Fruit fly (Drosophila melanogaster) whole organism, prepupa: ENCODE results near the gene tral.

Experiments
- Blimp-1 ChIP-seq: fragments of 200-800 bp; sonication (Bioruptor generic); optimal IDR thresholded peaks from 3 replicates; lab custom pipeline; 2017; ENCODE audit warnings: missing biosample characterization, missing genetic modification characterization, mild to moderate bottlenecking, moderate library complexity, missing genetic modification reagents
- CG10631 ChIP-seq: fragments of 200-800 bp; sonication (Bioruptor generic); optimal IDR thresholded peaks from 2 replicates; lab custom pipeline; 2016; ENCODE audit warnings: missing biosample characterization, missing genetic modification characterization
- CG11294 ChIP-seq: fragments of 200-800 bp; sonication (Bioruptor generic); IDR thresholded peaks from 2 replicates; pipeline ENCODE4 v1.3.6; 2022; ENCODE audit warnings: missing biosample characterization, missing genetic modification characterization
- CG11902 ChIP-seq: fragments of 200-800 bp; sonication (Bioruptor generic); optimal IDR thresholded peaks from 3 replicates; lab custom pipeline; 2016; ENCODE audit warnings: missing biosample characterization, missing genetic modification characterization
- CG15336 ChIP-seq: fragments of 200-800 bp; sonication (Bioruptor generic); IDR thresholded peaks from 2 replicates; pipeline ENCODE4 v1.3.6; 2022; ENCODE audit warnings: missing biosample characterization, missing genetic modification characterization
- CG16779 ChIP-seq: fragments of 200-800 bp; sonication (Bioruptor generic); optimal IDR thresholded peaks from 3 replicates; lab custom pipeline; 2017; ENCODE audit warnings: missing biosample characterization, mild to moderate bottlenecking, missing genetic modification characterization
- CG31627 ChIP-seq: fragments of 200-800 bp; sonication (Bioruptor generic); optimal IDR thresholded peaks from 3 replicates; lab custom pipeline; 2016; ENCODE audit warnings: missing biosample characterization, missing genetic modification characterization
- CG32006 ChIP-seq: fragments of 200-800 bp; sonication (Bioruptor generic); optimal IDR thresholded peaks from 3 replicates; lab custom pipeline; 2017; ENCODE audit warnings: missing biosample characterization, mild to moderate bottlenecking, missing genetic modification characterization
- CG34406 ChIP-seq: fragments of 200-800 bp; sonication (Bioruptor generic); optimal IDR thresholded peaks from 3 replicates; lab custom pipeline; 2016; ENCODE audit warnings: missing biosample characterization, missing genetic modification characterization
- CG3919 ChIP-seq: fragments of 200-800 bp; sonication (Bioruptor generic); optimal IDR thresholded peaks from 3 replicates; lab custom pipeline; 2016; ENCODE audit warnings: missing biosample characterization, missing genetic modification characterization
- CG6163 ChIP-seq: fragments of 200-800 bp; sonication (Bioruptor generic); IDR thresholded peaks from 3 replicates; pipeline ENCODE4 v1.3.6; 2022; ENCODE audit warnings: missing biosample characterization, missing genetic modification characterization
- CG6276 ChIP-seq: fragments of 200-800 bp; sonication (Bioruptor generic); optimal IDR thresholded peaks from 2 replicates; lab custom pipeline; 2017; ENCODE audit warnings: missing biosample characterization, mild to moderate bottlenecking, missing genetic modification characterization
- CG6792 ChIP-seq: fragments of 200-800 bp; sonication (Bioruptor generic); optimal IDR thresholded peaks from 3 replicates; lab custom pipeline; 2016; ENCODE audit warnings: missing biosample characterization, missing genetic modification characterization
- CG6854 ChIP-seq: fragments of 200-800 bp; sonication (Bioruptor generic); optimal IDR thresholded peaks from 2 replicates; lab custom pipeline; 2017; ENCODE audit warnings: missing biosample characterization, mild to moderate bottlenecking, missing genetic modification characterization
- CG8119 ChIP-seq: fragments of 200-800 bp; sonication (Bioruptor generic); IDR thresholded peaks from 3 replicates; pipeline ENCODE4 v1.3.6; 2022; ENCODE audit warnings: missing biosample characterization, missing genetic modification characterization
- CG8319 ChIP-seq: fragments of 200-800 bp; sonication (Bioruptor generic); optimal IDR thresholded peaks from 3 replicates; lab custom pipeline; 2016; ENCODE audit warnings: missing biosample characterization, missing genetic modification characterization
- CG8632 ChIP-seq: fragments of 200-800 bp; sonication (Bioruptor generic); optimal IDR thresholded peaks from 3 replicates; lab custom pipeline; 2016; ENCODE audit warnings: missing biosample characterization, missing genetic modification characterization
- CG9139 ChIP-seq: fragments of 200-800 bp; sonication (Bioruptor generic); optimal IDR thresholded peaks from 3 replicates; lab custom pipeline; 2017; ENCODE audit warnings: missing biosample characterization, mild to moderate bottlenecking, missing genetic modification characterization
- Eip75B ChIP-seq: fragments of 200-800 bp; sonication (Bioruptor generic); optimal IDR thresholded peaks from 3 replicates; lab custom pipeline; 2016; ENCODE audit warnings: missing biosample characterization, missing genetic modification characterization
- Eip78C ChIP-seq: fragments of 200-800 bp; sonication (Bioruptor generic); peaks from one replicate; lab custom pipeline; 2016; ENCODE audit warnings: missing biosample characterization, missing genetic modification characterization
- Eip93F ChIP-seq: fragments of 200-800 bp; sonication (Bioruptor generic); optimal IDR thresholded peaks from 2 replicates; lab custom pipeline; 2016; ENCODE audit warnings: missing biosample characterization, mild to moderate bottlenecking, missing genetic modification characterization
- Ets21C ChIP-seq: fragments of 200-800 bp; sonication (Bioruptor generic); optimal IDR thresholded peaks from 3 replicates; lab custom pipeline; 2016; ENCODE audit warnings: missing biosample characterization, missing genetic modification characterization
- Ets96B ChIP-seq: fragments of 200-800 bp; optimal IDR thresholded peaks from 2 replicates; lab custom pipeline; 2019; ENCODE audit warnings: missing biosample characterization, mild to moderate bottlenecking, missing genetic modification characterization, moderate library complexity
- Gug ChIP-seq: fragments of 200-800 bp; sonication (Bioruptor generic); IDR thresholded peaks from 2 replicates; pipeline ENCODE4 v1.3.6; 2022; ENCODE audit warnings: missing biosample characterization, missing genetic modification characterization
- Hr39 ChIP-seq: fragments of 200-800 bp; sonication (Bioruptor generic); optimal IDR thresholded peaks from 2 replicates; lab custom pipeline; 2016; ENCODE audit warnings: missing biosample characterization, missing genetic modification characterization
- Hr4 ChIP-seq: fragments of 200-800 bp; sonication (Bioruptor generic); optimal IDR thresholded peaks from 3 replicates; lab custom pipeline; 2016; ENCODE audit warnings: missing biosample characterization, missing genetic modification characterization
- Lpt ChIP-seq: fragments of 200-800 bp; sonication (Bioruptor generic); optimal IDR thresholded peaks from 3 replicates; lab custom pipeline; 2016; ENCODE audit warnings: missing biosample characterization, missing genetic modification characterization
- Met ChIP-seq: fragments of 200-800 bp; sonication (Bioruptor generic); optimal IDR thresholded peaks from 3 replicates; lab custom pipeline; 2016; ENCODE audit warnings: missing biosample characterization, missing genetic modification characterization
- OdsH ChIP-seq: fragments of 200-800 bp; sonication (Bioruptor generic); optimal IDR thresholded peaks from 3 replicates; lab custom pipeline; 2016; ENCODE audit warnings: missing biosample characterization, missing genetic modification characterization
- Smox ChIP-seq: fragments of 200-800 bp; sonication (Bioruptor generic); optimal IDR thresholded peaks from 3 replicates; lab custom pipeline; 2016; ENCODE audit warnings: missing biosample characterization, missing genetic modification characterization
- Sox102F ChIP-seq: fragments of 200-800 bp; sonication (Bioruptor generic); optimal IDR thresholded peaks from 2 replicates; lab custom pipeline; 2016; ENCODE audit warnings: missing biosample characterization, mild to moderate bottlenecking, missing genetic modification characterization
- Sox14 ChIP-seq: fragments of 200-800 bp; sonication (Bioruptor generic); optimal IDR thresholded peaks from 3 replicates; lab custom pipeline; 2016; ENCODE audit warnings: missing biosample characterization, missing genetic modification characterization
- achi ChIP-seq: fragments of 200-800 bp; sonication (Bioruptor generic); optimal IDR thresholded peaks from 3 replicates; lab custom pipeline; 2016; ENCODE audit warnings: missing biosample characterization, missing genetic modification characterization
- acj6 ChIP-seq: fragments of 200-800 bp; sonication (Bioruptor generic); optimal IDR thresholded peaks from 3 replicates; lab custom pipeline; 2016; ENCODE audit warnings: missing biosample characterization, missing genetic modification characterization
- cyc ChIP-seq: fragments of 200-800 bp; sonication (Bioruptor generic); optimal IDR thresholded peaks from 3 replicates; lab custom pipeline; 2016; ENCODE audit warnings: missing biosample characterization, missing genetic modification characterization
- dac ChIP-seq: fragments of 200-800 bp; sonication (Bioruptor generic); optimal IDR thresholded peaks from 2 replicates; lab custom pipeline; 2017; ENCODE audit warnings: missing biosample characterization, mild to moderate bottlenecking, missing genetic modification characterization
- eg ChIP-seq: fragments of 200-800 bp; sonication (Bioruptor generic); IDR thresholded peaks from 3 replicates; pipeline ENCODE4 v1.3.6; 2022; ENCODE audit warnings: missing biosample characterization, missing genetic modification characterization
- esn ChIP-seq: fragments of 200-800 bp; sonication (Bioruptor generic); optimal IDR thresholded peaks from 2 replicates; lab custom pipeline; 2016; ENCODE audit warnings: missing biosample characterization, mild to moderate bottlenecking, missing genetic modification characterization, moderate library complexity
- fd59A ChIP-seq: fragments of 200-800 bp; sonication (Bioruptor generic); optimal IDR thresholded peaks from 2 replicates; lab custom pipeline; 2017; ENCODE audit warnings: missing biosample characterization, mild to moderate bottlenecking, missing genetic modification characterization, missing genetic modification reagents
- fd85E ChIP-seq: fragments of 200-800 bp; sonication (Bioruptor generic); optimal IDR thresholded peaks from 3 replicates; lab custom pipeline; 2016; ENCODE audit warnings: missing biosample characterization, missing genetic modification characterization
- fkh ChIP-seq: fragments of 200-800 bp; sonication (Bioruptor generic); optimal IDR thresholded peaks from 3 replicates; lab custom pipeline; 2017; ENCODE audit warnings: missing biosample characterization, mild to moderate bottlenecking, missing genetic modification characterization, moderate library complexity
- lz ChIP-seq: fragments of 200-800 bp; sonication (Bioruptor generic); optimal IDR thresholded peaks from 3 replicates; lab custom pipeline; 2016; ENCODE audit warnings: missing biosample characterization, missing genetic modification characterization
- net ChIP-seq: fragments of 200-800 bp; sonication (Bioruptor generic); optimal IDR thresholded peaks from 3 replicates; lab custom pipeline; 2016; ENCODE audit warnings: missing biosample characterization, missing genetic modification characterization
- pdm3 ChIP-seq: fragments of 200-800 bp; sonication (Bioruptor generic); optimal IDR thresholded peaks from 3 replicates; lab custom pipeline; 2016; ENCODE audit warnings: missing biosample characterization, missing genetic modification characterization
- spab ChIP-seq: fragments of 200-800 bp; sonication (Bioruptor generic); optimal IDR thresholded peaks from 2 replicates; lab custom pipeline; 2017; ENCODE audit warnings: missing biosample characterization, mild to moderate bottlenecking, missing genetic modification characterization, missing genetic modification reagents
- ss ChIP-seq, 2 experiments: fragments of 200-800 bp; sonication (Bioruptor generic); optimal IDR thresholded peaks; 2 replicates in 1 of 2; 3 replicates in 1 of 2; lab custom pipeline; 2017 to 2018; ENCODE audit warnings: mild to moderate bottlenecking in 2 of 2, missing biosample characterization in 2 of 2, missing genetic modification characterization in 2 of 2, moderate library complexity in 1 of 2
- svp ChIP-seq: fragments of 200-800 bp; sonication (Bioruptor generic); peaks from one replicate; lab custom pipeline; 2016; ENCODE audit warnings: missing biosample characterization, missing genetic modification characterization
- topi ChIP-seq: fragments of 200-800 bp; sonication (Bioruptor generic); optimal IDR thresholded peaks from 3 replicates; lab custom pipeline; 2016; ENCODE audit warnings: missing biosample characterization, missing genetic modification characterization

Gene tral

dm6 chr3L:12526433-12527113, 11.7 kb downstream of the tral start, which contains the start of gene eIF2beta (continued):
- TF ChIP-seq CG11294 (GFP tag; lab: Robert Waterston, UW): no peak
- TF ChIP-seq Eip78C (GFP tag; lab: Kevin White, UChicago): peak; percentile 52
- TF ChIP-seq Hr4: peak; percentile 59
- TF ChIP-seq Blimp-1: no peak
- no peak for TF ChIP-seq CG32006 (GFP tag; lab: Kevin White, UChicago)
- peak; percentile 15 for TF ChIP-seq CG8632
- TF ChIP-seq CG10631 (GFP tag; lab: Kevin White, UChicago): no peak
- TF ChIP-seq svp (GFP tag; lab: Kevin White, UChicago): peak; percentile 67
- TF ChIP-seq Eip93F (GFP tag; lab: Kevin White, UChicago): no peak

dm6 chr3L:12529431-12530007, 14.7 kb downstream of the tral start:
- TF ChIP-seq achi (GFP tag; lab: Kevin White, UChicago): peak; percentile 55
- peak; percentile 65 for TF ChIP-seq Eip93F (GFP tag; lab: Kevin White, UChicago)
- peak; percentile 63 for TF ChIP-seq CG6792
- peak; percentile 73 for TF ChIP-seq CG31627 (GFP tag; lab: Kevin White, UChicago)
- no peak for TF ChIP-seq fkh (GFP tag; lab: Kevin White, UChicago)
- TF ChIP-seq Smox (GFP tag; lab: Kevin White, UChicago): peak; percentile 62
- peak; percentile 56 for TF ChIP-seq cyc (GFP tag; lab: Kevin White, UChicago)
- TF ChIP-seq CG8632: peak; percentile 61
- peak; percentile 44 for TF ChIP-seq CG10631 (GFP tag; lab: Kevin White, UChicago)
- no peak for TF ChIP-seq CG9139 (GFP tag; lab: Kevin White, UChicago)
- TF ChIP-seq eg: peak; percentile 86
- TF ChIP-seq OdsH (GFP tag; lab: Kevin White, UChicago): peak; percentile 72
- no peak for TF ChIP-seq CG6276
- no peak for TF ChIP-seq fd59A (GFP tag; lab: Kevin White, UChicago)
- peak; percentile 94 for TF ChIP-seq Eip78C (GFP tag; lab: Kevin White, UChicago)
- peak; percentile 61 for TF ChIP-seq lz
- peak; percentile 68 for TF ChIP-seq Hr4
- TF ChIP-seq esn (GFP tag; lab: Kevin White, UChicago): peak; percentile 79
- peak; percentile 74 for TF ChIP-seq Sox14 (GFP tag; lab: Kevin White, UChicago)
- peak; percentile 60 for TF ChIP-seq Ets21C (GFP tag; lab: Kevin White, UChicago)
- TF ChIP-seq CG6163 (GFP tag; lab: Robert Waterston, UW): peak; percentile 76
- TF ChIP-seq acj6: peak; percentile 69
- TF ChIP-seq Gug (GFP tag; lab: Robert Waterston, UW): peak; percentile 51
- peak; percentile 62 for TF ChIP-seq CG34406 (GFP tag; lab: Kevin White, UChicago)
- peak; percentile 40 for TF ChIP-seq CG16779 (tag; lab: Kevin White, UChicago)
- peak; percentile 67 for TF ChIP-seq CG3919
- TF ChIP-seq CG11902 (GFP tag; lab: Kevin White, UChicago): peak; percentile 18
- peak; percentile 70 for TF ChIP-seq pdm3 (GFP tag; lab: Kevin White, UChicago)
- TF ChIP-seq topi: peak; percentile 76
- no peak for TF ChIP-seq Blimp-1
- TF ChIP-seq Eip75B (GFP tag; lab: Kevin White, UChicago): peak; percentile 50
- no peak for TF ChIP-seq fd85E (GFP tag; lab: Kevin White, UChicago)
- peak; percentile 74 for TF ChIP-seq Met
- peak; percentile 47 for TF ChIP-seq dac (GFP tag; lab: Kevin White, UChicago)
- peak; percentile 66 for TF ChIP-seq Ets96B (tag; lab: Kevin White, UChicago)
- TF ChIP-seq svp (GFP tag; lab: Kevin White, UChicago): no peak
- peak; percentile 71 for TF ChIP-seq net (GFP tag; lab: Kevin White, UChicago)
- TF ChIP-seq CG6854 (GFP tag; lab: Kevin White, UChicago): peak; percentile 9
- peak; percentile 21 for TF ChIP-seq CG8319 (GFP tag; lab: Kevin White, UChicago)
- TF ChIP-seq Sox102F (GFP tag; lab: Kevin White, UChicago): no peak
- peak; percentile 51 for TF ChIP-seq spab
- peak; percentile 65 for TF ChIP-seq CG32006 (GFP tag; lab: Kevin White, UChicago)
- peak; percentile 74 for TF ChIP-seq Hr39
- TF ChIP-seq ss (GFP tag; optimal IDR thresholded peaks at IDR 0.05; lab: Kevin White, UChicago): peak; percentile 43 to 45
- peak; percentile 60 for TF ChIP-seq CG15336 (GFP tag; lab: Robert Waterston, UW)
- peak; percentile 40 for TF ChIP-seq Lpt (GFP tag; lab: Kevin White, UChicago)
- TF ChIP-seq CG8119 (GFP tag; lab: Robert Waterston, UW): peak; percentile 71; the same call in 2 of the 3 replicates
